Fruit fly (Drosophila melanogaster) whole organism, embryonic: ENCODE measurements around the gene MP1.

Source experiments
- CG10147 ChIP-seq: fragments of 200-800 bp; sonication (Bioruptor generic); optimal IDR thresholded peaks from 2 replicates; lab custom pipeline; 2019; ENCODE audit warnings: missing biosample characterization, mild to moderate bottlenecking, missing genetic modification characterization, moderate library complexity
- CG10959 ChIP-seq: fragments of 200-800 bp; sonication (Bioruptor generic); IDR thresholded peaks from 2 replicates; pipeline ENCODE4 v1.3.6; 2022; ENCODE audit warnings: missing biosample characterization, missing genetic modification characterization
- CG15073 ChIP-seq: fragments of 200-800 bp; sonication (Bioruptor generic); optimal IDR thresholded peaks from 2 replicates; lab custom pipeline; 2016; ENCODE audit warnings: missing biosample characterization, missing genetic modification characterization
- CG15696 ChIP-seq: fragments of 200-800 bp; sonication (Bioruptor generic); optimal IDR thresholded peaks from 2 replicates; lab custom pipeline; 2019; ENCODE audit warnings: missing biosample characterization, mild to moderate bottlenecking, missing genetic modification characterization, moderate library complexity
- CG16863 ChIP-seq: fragments of 200-800 bp; sonication (Bioruptor generic); optimal IDR thresholded peaks from 3 replicates; lab custom pipeline; 2016; ENCODE audit warnings: missing biosample characterization, missing genetic modification characterization
- CG1832 ChIP-seq: fragments of 200-800 bp; sonication (Bioruptor generic); optimal IDR thresholded peaks from 2 replicates; lab custom pipeline; 2017; ENCODE audit warnings: missing biosample characterization, mild to moderate bottlenecking, missing genetic modification characterization, inconsistent platforms
- CG2199 ChIP-seq: fragments of 200-800 bp; sonication (Bioruptor generic); IDR thresholded peaks from 3 replicates; pipeline ENCODE4 v1.3.6; 2022; ENCODE audit warnings: missing biosample characterization, missing genetic modification characterization
- CG2202 ChIP-seq: fragments of 200-800 bp; sonication (Bioruptor generic); optimal IDR thresholded peaks from 2 replicates; lab custom pipeline; 2018; ENCODE audit warnings: missing biosample characterization, mild to moderate bottlenecking, missing genetic modification characterization
- CG2678 ChIP-seq: fragments of 200-800 bp; sonication (Bioruptor generic); optimal IDR thresholded peaks from 3 replicates; lab custom pipeline; 2019; ENCODE audit warnings: missing biosample characterization, mild to moderate bottlenecking, missing genetic modification characterization, moderate library complexity
- CG31388 ChIP-seq: fragments of 200-800 bp; sonication (Bioruptor generic); optimal IDR thresholded peaks from 2 replicates; lab custom pipeline; 2016; ENCODE audit warnings: missing biosample characterization, missing genetic modification characterization
- CG32532 ChIP-seq: fragments of 200-800 bp; sonication (Bioruptor generic); IDR thresholded peaks from 2 replicates; pipeline ENCODE4 v1.3.6; 2022; ENCODE audit warnings: missing biosample characterization, missing genetic modification characterization
- CG6854 ChIP-seq: fragments of 200-800 bp; sonication (Bioruptor generic); optimal IDR thresholded peaks from 3 replicates; lab custom pipeline; 2017; ENCODE audit warnings: missing biosample characterization, mild to moderate bottlenecking, missing genetic modification characterization
- CG7786 ChIP-seq: fragments of 200-800 bp; sonication (Bioruptor generic); optimal IDR thresholded peaks from 2 replicates; lab custom pipeline; 2016; ENCODE audit warnings: missing biosample characterization, missing genetic modification characterization
- CG9215 ChIP-seq: fragments of 200-800 bp; sonication (Bioruptor generic); IDR thresholded peaks from 2 replicates; pipeline ENCODE4 v1.3.6; 2022; ENCODE audit warnings: missing biosample characterization, missing genetic modification characterization
- CG9797 ChIP-seq: fragments of 200-800 bp; sonication (Bioruptor generic); optimal IDR thresholded peaks from 3 replicates; lab custom pipeline; 2018; ENCODE audit warnings: missing biosample characterization, mild to moderate bottlenecking, missing genetic modification characterization
- Camta ChIP-seq: fragments of 200-800 bp; sonication (Bioruptor generic); optimal IDR thresholded peaks from 2 replicates; lab custom pipeline; 2016; ENCODE audit warnings: missing biosample characterization, missing genetic modification characterization
- CkIIα-i1 ChIP-seq: fragments of 200-800 bp; sonication (Bioruptor generic); IDR thresholded peaks from 2 replicates; pipeline ENCODE4 v1.3.6; 2022; ENCODE audit warnings: missing biosample characterization, missing genetic modification characterization
- Doc2 ChIP-seq: fragments of 200-800 bp; sonication (Bioruptor generic); IDR thresholded peaks from 2 replicates; pipeline ENCODE4 v1.3.6; 2022; ENCODE audit warnings: missing biosample characterization, missing genetic modification characterization
- HmgD ChIP-seq: fragments of 200-800 bp; sonication (Bioruptor generic); optimal IDR thresholded peaks from 3 replicates; lab custom pipeline; 2016; ENCODE audit warnings: missing biosample characterization, missing genetic modification characterization
- Hr51 ChIP-seq, 2 experiments: fragments of 200-800 bp; sonication (Bioruptor generic); optimal IDR thresholded peaks; 2 replicates in 1 of 2; 3 replicates in 1 of 2; lab custom pipeline; 2016 to 2018; ENCODE audit warnings: missing biosample characterization in 2 of 2, missing genetic modification characterization in 2 of 2, mild to moderate bottlenecking in 1 of 2, moderate library complexity in 1 of 2
- Max ChIP-seq: fragments of 200-800 bp; sonication (Bioruptor generic); optimal IDR thresholded peaks from 2 replicates; lab custom pipeline; 2016; ENCODE audit warnings: missing biosample characterization, mild to moderate bottlenecking, missing genetic modification characterization
- Mes4 ChIP-seq: fragments of 200-800 bp; sonication (Bioruptor generic); optimal IDR thresholded peaks from 2 replicates; lab custom pipeline; 2016; ENCODE audit warnings: missing biosample characterization, missing genetic modification characterization
- Myb ChIP-seq: fragments of 200-800 bp; sonication (Bioruptor generic); optimal IDR thresholded peaks from 2 replicates; lab custom pipeline; 2016; ENCODE audit warnings: missing biosample characterization, missing genetic modification characterization
- NC2α ChIP-seq: fragments of 200-800 bp; sonication (Bioruptor generic); optimal IDR thresholded peaks from 2 replicates; lab custom pipeline; 2016; ENCODE audit warnings: missing biosample characterization, missing genetic modification characterization
- NK7.1 ChIP-seq: fragments of 200-800 bp; sonication (Bioruptor generic); optimal IDR thresholded peaks from 3 replicates; lab custom pipeline; 2016; ENCODE audit warnings: missing biosample characterization, missing genetic modification characterization
- Nf-YA ChIP-seq: fragments of 200-800 bp; sonication (Bioruptor generic); IDR thresholded peaks from 2 replicates; pipeline ENCODE4 v1.3.6; 2022; ENCODE audit warnings: missing biosample characterization, missing genetic modification characterization
- NfI ChIP-seq: fragments of 200-800 bp; sonication (Bioruptor generic); optimal IDR thresholded peaks from 3 replicates; lab custom pipeline; 2018; ENCODE audit warnings: missing biosample characterization, mild to moderate bottlenecking, missing genetic modification characterization, moderate library complexity
- Pdp1 ChIP-seq, 2 experiments: fragments of 200-800 bp; sonication (Bioruptor generic); optimal IDR thresholded peaks; 3 replicates each; lab custom pipeline; 2016; ENCODE audit warnings: missing biosample characterization in 2 of 2, missing genetic modification characterization in 2 of 2, mild to moderate bottlenecking in 1 of 2, moderate library complexity in 1 of 2
- Ptx1 ChIP-seq: fragments of 200-800 bp; sonication (Bioruptor generic); IDR thresholded peaks from 2 replicates; pipeline ENCODE4 v1.3.6; 2022; ENCODE audit warnings: missing biosample characterization, missing genetic modification characterization
- Ssrp ChIP-seq: fragments of 200-800 bp; sonication (Bioruptor generic); optimal IDR thresholded peaks from 2 replicates; lab custom pipeline; 2018; ENCODE audit warnings: missing biosample characterization, mild to moderate bottlenecking, missing genetic modification characterization, moderate library complexity
- Xbp1 ChIP-seq: fragments of 200-800 bp; sonication (Bioruptor generic); optimal IDR thresholded peaks from 3 replicates; lab custom pipeline; 2016; ENCODE audit warnings: missing biosample characterization, mild to moderate bottlenecking, missing genetic modification characterization
- al ChIP-seq: fragments of 200-800 bp; sonication (Bioruptor generic); IDR thresholded peaks from 2 replicates; pipeline ENCODE4 v1.3.6; 2022; ENCODE audit warnings: missing biosample characterization, missing genetic modification characterization
- bsh ChIP-seq, 2 experiments: fragments of 200-800 bp; sonication (Bioruptor generic); optimal IDR thresholded peaks; 2 replicates each; lab custom pipeline; 2017 to 2018; ENCODE audit warnings: mild to moderate bottlenecking in 2 of 2, missing biosample characterization in 2 of 2, missing genetic modification characterization in 2 of 2, moderate library complexity in 1 of 2
- btn ChIP-seq: fragments of 200-800 bp; sonication (Bioruptor generic); optimal IDR thresholded peaks from 2 replicates; lab custom pipeline; 2016; ENCODE audit warnings: missing biosample characterization, missing genetic modification characterization
- cato ChIP-seq: fragments of 200-800 bp; sonication (Bioruptor generic); optimal IDR thresholded peaks from 2 replicates; lab custom pipeline; 2016; ENCODE audit warnings: missing biosample characterization, missing genetic modification characterization, borderline replicate concordance
- dmrt99B ChIP-seq: fragments of 200-800 bp; sonication (Bioruptor generic); optimal IDR thresholded peaks from 2 replicates; lab custom pipeline; 2018; ENCODE audit warnings: missing biosample characterization, mild to moderate bottlenecking, missing genetic modification characterization, moderate library complexity
- ewg ChIP-seq: fragments of 200-800 bp; sonication (Bioruptor generic); optimal IDR thresholded peaks from 3 replicates; lab custom pipeline; 2017; ENCODE audit warnings: mild to moderate bottlenecking, missing biosample characterization, missing genetic modification reagents, missing genetic modification characterization
- fru ChIP-seq: fragments of >200 bp; optimal IDR thresholded peaks from 2 replicates; lab custom pipeline; 2017
- fu2 ChIP-seq: fragments of 200-800 bp; sonication (Bioruptor generic); optimal IDR thresholded peaks from 2 replicates; lab custom pipeline; 2016; ENCODE audit warnings: missing biosample characterization, missing genetic modification characterization
- insv ChIP-seq, 2 experiments: fragments of 200-800 bp; sonication (Bioruptor generic); optimal IDR thresholded peaks; 3 replicates each; lab custom pipeline; 2016 to 2018; ENCODE audit warnings: missing biosample characterization in 2 of 2, missing genetic modification characterization in 2 of 2
- lmd ChIP-seq: fragments of 200-800 bp; sonication (Bioruptor generic); IDR thresholded peaks from 2 replicates; pipeline ENCODE4 v1.3.6; 2022; ENCODE audit warnings: missing biosample characterization, missing genetic modification characterization
- pan ChIP-seq, 4 experiments: fragments of >200 bp in 3 of 4; fragments of 200-800 bp in 1 of 4; sonication (Bioruptor generic) in 1 of 4; optimal IDR thresholded peaks in 3 of 4; IDR thresholded peaks in 1 of 4; 2 replicates each; pipeline versions ENCODE4 v1.3.6 to Lab custom; 2017 to 2022; ENCODE audit warnings: missing biosample characterization in 2 of 4, missing genetic modification characterization in 2 of 4, mixed read lengths in 1 of 4
- pnt ChIP-seq: fragments of 200-800 bp; sonication (Bioruptor generic); optimal IDR thresholded peaks from 3 replicates; lab custom pipeline; 2016; ENCODE audit warnings: missing biosample characterization, missing genetic modification characterization
- psq ChIP-seq: fragments of 200-800 bp; sonication (Bioruptor generic); optimal IDR thresholded peaks from 2 replicates; lab custom pipeline; 2017; ENCODE audit warnings: missing biosample characterization, missing genetic modification characterization
- schlank ChIP-seq: fragments of 200-800 bp; sonication (Bioruptor generic); optimal IDR thresholded peaks from 2 replicates; lab custom pipeline; 2018; ENCODE audit warnings: missing biosample characterization, mild to moderate bottlenecking, missing genetic modification characterization
- stc ChIP-seq: fragments of 200-800 bp; sonication (Bioruptor generic); IDR thresholded peaks from 2 replicates; pipeline ENCODE4 v1.3.6; 2022; ENCODE audit warnings: missing biosample characterization, missing genetic modification characterization
- tgo ChIP-seq: fragments of 200-800 bp; sonication (Bioruptor generic); IDR thresholded peaks from 3 replicates; pipeline ENCODE4 v1.3.6; 2022; ENCODE audit warnings: missing biosample characterization, missing genetic modification characterization
- tna ChIP-seq: fragments of 200-800 bp; sonication (Bioruptor generic); IDR thresholded peaks from 2 replicates; pipeline ENCODE4 v1.3.6; 2022; ENCODE audit warnings: missing biosample characterization, missing genetic modification characterization; ENCODE audit not compliant: partially characterized antibody
- tx ChIP-seq: fragments of 200-800 bp; sonication (Bioruptor generic); optimal IDR thresholded peaks from 2 replicates; lab custom pipeline; 2016; ENCODE audit warnings: missing biosample characterization, missing genetic modification characterization
- vnd ChIP-seq: fragments of 200-800 bp; sonication (Bioruptor generic); IDR thresholded peaks from 3 replicates; pipeline ENCODE4 v1.3.6; 2022; ENCODE audit warnings: missing biosample characterization, missing genetic modification characterization; ENCODE audit not compliant: partially characterized antibody

Gene MP1

dm6 chr3R:4333964-4334363, 26.3 kb downstream of the MP1 start, which contains the start of gene CG9776 (continued):
- TF ChIP-seq Pdp1 (GFP tag; optimal IDR thresholded peaks at IDR 0.05; lab: Kevin White, UChicago) (peak; percentile 62 to 75), CG2678 (tag; lab: Kevin White, UChicago) (no peak), pnt (GFP tag; lab: Kevin White, UChicago) (peak; percentile 65), Doc2 (no peak), fru (no peak), pan (optimal IDR thresholded peaks at IDR 0.05; lab: Kevin White, UChicago) (no peak), pan (GFP tag; optimal IDR thresholded peaks at IDR 0.05 in 1 of 2, IDR thresholded peaks at IDR 0.05 in 1 of 2) (peak in 1 of 2 experiments; percentile 50), stc (GFP tag; lab: Robert Waterston, UW) (no peak), Camta (GFP tag; lab: Kevin White, UChicago) (no peak), NK7.1 (GFP tag; lab: Kevin White, UChicago) (peak; percentile 49), CG15696 (peak; percentile 53), tgo (GFP tag; lab: Robert Waterston, UW) (peak; percentile 51; the same call in 2 of the 3 replicates), CG16863 (peak; percentile 65), insv (GFP tag; optimal IDR thresholded peaks at IDR 0.05; lab: Kevin White, UChicago) (peak in 1 of 2 experiments; percentile 7), ewg (GFP tag; lab: Kevin White, UChicago) (no peak), Ssrp (tag; lab: Kevin White, UChicago) (peak; percentile 64), CG32532 (peak; percentile 70), CG31388 (GFP tag; lab: Kevin White, UChicago) (no peak), CG9797 (GFP tag; lab: Kevin White, UChicago) (peak; percentile 51), al (GFP tag; lab: Robert Waterston, UW) (no peak; the same call in 1 of the 2 replicates), CG9215 (no peak), CG1832 (GFP tag; lab: Kevin White, UChicago) (no peak), Xbp1 (GFP tag; lab: Kevin White, UChicago) (peak; percentile 78), CG10959 (GFP tag; lab: Robert Waterston, UW) (no peak), HmgD (GFP tag; lab: Kevin White, UChicago) (peak; percentile 85), CG15073 (GFP tag; lab: Kevin White, UChicago) (peak; percentile 5), Mes4 (GFP tag; lab: Kevin White, UChicago) (no peak), cato (peak; percentile 38), Max (peak; percentile 64), lmd (GFP tag; lab: Robert Waterston, UW) (peak; percentile 53; the same call in 1 of the 2 replicates), Myb (GFP tag; lab: Kevin White, UChicago) (peak; percentile 71), bsh (GFP tag; optimal IDR thresholded peaks at IDR 0.05; lab: Kevin White, UChicago) (no peak), btn (GFP tag; lab: Kevin White, UChicago) (no peak), psq (GFP tag; lab: Kevin White, UChicago) (peak; percentile 20), Ptx1 (GFP tag; lab: Robert Waterston, UW) (peak; percentile 58), NC2α (GFP tag; lab: Kevin White, UChicago) (no peak), Nf-YA (GFP tag; lab: Robert Waterston, UW) (no peak), CG7786 (GFP tag; lab: Kevin White, UChicago) (peak; percentile 58), CkIIα-i1 (0 out of 2 replicates have a peak, but pooled peaks have one; percentile 4), tx (GFP tag; lab: Kevin White, UChicago) (peak; percentile 37), schlank (no peak), vnd (GFP tag; lab: Robert Waterston, UW) (peak; percentile 97), CG2202 (tag; lab: Kevin White, UChicago) (no peak), Hr51 (GFP tag; optimal IDR thresholded peaks at IDR 0.05; lab: Kevin White, UChicago) (peak in 1 of 2 experiments; percentile 5), CG10147 (GFP tag; lab: Kevin White, UChicago) (no peak), CG2199 (GFP tag; lab: Robert Waterston, UW) (peak; percentile 66; the same call in 1 of the 3 replicates), NfI (GFP tag; lab: Kevin White, UChicago) (peak; percentile 62), CG6854 (no peak), dmrt99B (tag; lab: Kevin White, UChicago) (no peak), tna (GFP tag; lab: Robert Waterston, UW) (peak; percentile 97), fu2 (peak; percentile 52)
